Fruit fly (Drosophila melanogaster) whole organism, wandering third instar larva: ENCODE results near the gene CG45049.

ENCODE experiments used
- Abd-B ChIP-seq: fragments of >200 bp; optimal IDR thresholded peaks from 2 replicates; lab custom pipeline; 2017; ENCODE audit warnings: missing biosample characterization, missing genetic modification characterization
- CG32264 ChIP-seq: fragments of 200-800 bp; sonication (Bioruptor generic); optimal IDR thresholded peaks from 2 replicates; lab custom pipeline; 2016; ENCODE audit warnings: missing biosample characterization, missing genetic modification characterization
- CG9705 ChIP-seq: fragments of 200-800 bp; sonication (Bioruptor generic); optimal IDR thresholded peaks from 2 replicates; lab custom pipeline; 2018; ENCODE audit warnings: missing biosample characterization, mild to moderate bottlenecking, missing genetic modification characterization
- CrebA ChIP-seq: fragments of 200-800 bp; sonication (Bioruptor generic); optimal IDR thresholded peaks from 2 replicates; lab custom pipeline; 2016; ENCODE audit warnings: missing biosample characterization, mild to moderate bottlenecking, missing genetic modification characterization, borderline replicate concordance
- Dfd ChIP-seq: fragments of >200 bp; optimal IDR thresholded peaks from 2 replicates; lab custom pipeline; 2017; ENCODE audit warnings: missing biosample characterization, missing genetic modification characterization
- Dif ChIP-seq: fragments of 200-275, 200-300 bp; sonication (Bioruptor generic); optimal IDR thresholded peaks from 2 replicates; lab custom pipeline; 2018; ENCODE audit warnings: missing biosample characterization, missing genetic modification characterization; ENCODE audit not compliant: partially characterized antibody
- GATAd ChIP-seq: sonication (Bioruptor generic); optimal IDR thresholded peaks from 2 replicates; lab custom pipeline; 2016; ENCODE audit warnings: missing biosample characterization, missing genetic modification characterization
- HLH106 ChIP-seq: fragments of 200-800 bp; optimal IDR thresholded peaks from 3 replicates; lab custom pipeline; 2019; ENCODE audit warnings: missing biosample characterization, mild to moderate bottlenecking, missing genetic modification characterization, moderate library complexity
- Hnf4 ChIP-seq: fragments of 200-800 bp; sonication (Bioruptor generic); optimal IDR thresholded peaks from 2 replicates; lab custom pipeline; 2016; ENCODE audit warnings: missing biosample characterization, mild to moderate bottlenecking, missing genetic modification characterization
- Hr78 ChIP-seq: fragments of >200 bp; optimal IDR thresholded peaks from 2 replicates; lab custom pipeline; 2017; ENCODE audit warnings: missing biosample characterization, missing genetic modification characterization
- Hr83 ChIP-seq: fragments of 200-300 bp; sonication (Bioruptor generic); optimal IDR thresholded peaks from 2 replicates; lab custom pipeline; 2016; ENCODE audit warnings: missing biosample characterization, mild to moderate bottlenecking, missing genetic modification characterization, moderate library complexity; ENCODE audit not compliant: poor library complexity, severe bottlenecking
- Jra ChIP-seq: sonication (Bioruptor generic); optimal IDR thresholded peaks from 2 replicates; lab custom pipeline; 2016; ENCODE audit warnings: missing biosample characterization, missing genetic modification characterization
- Mio ChIP-seq: sonication (Bioruptor generic); optimal IDR thresholded peaks from 2 replicates; lab custom pipeline; 2016; ENCODE audit warnings: missing biosample characterization, missing genetic modification characterization
- Myc ChIP-seq: fragments of >200 bp; optimal IDR thresholded peaks from 2 replicates; lab custom pipeline; 2017
- N ChIP-seq: fragments of >200 bp; optimal IDR thresholded peaks from 2 replicates; lab custom pipeline; 2018; ENCODE audit warnings: missing biosample characterization, missing external identifiers, missing genetic modification characterization
- OdsH ChIP-seq: fragments of 200-800 bp; sonication (Bioruptor generic); optimal IDR thresholded peaks from 2 replicates; lab custom pipeline; 2016; ENCODE audit warnings: missing biosample characterization, mild to moderate bottlenecking, missing genetic modification characterization
- Rel ChIP-seq, 2 experiments: fragments of 200-800 bp; sonication (Bioruptor generic) in 1 of 2; optimal IDR thresholded peaks; 2 replicates in 1 of 2; 3 replicates in 1 of 2; lab custom pipeline; 2016 to 2019; ENCODE audit warnings: mild to moderate bottlenecking in 2 of 2, missing biosample characterization in 2 of 2, missing genetic modification characterization in 2 of 2, moderate library complexity in 1 of 2
- Sp1 ChIP-seq: fragments of 200-800 bp; sonication (Bioruptor generic); optimal IDR thresholded peaks from 3 replicates; lab custom pipeline; 2019; ENCODE audit warnings: missing biosample characterization, mild to moderate bottlenecking, missing genetic modification characterization, moderate library complexity
- Vsx2 ChIP-seq: fragments of 200-300, 225-300 bp; sonication (Bioruptor generic); optimal IDR thresholded peaks from 2 replicates; lab custom pipeline; 2018; ENCODE audit warnings: missing biosample characterization, missing genetic modification characterization; ENCODE audit not compliant: partially characterized antibody
- br ChIP-seq: fragments of 200-800 bp; sonication (Bioruptor generic); optimal IDR thresholded peaks from 2 replicates; lab custom pipeline; 2016; ENCODE audit warnings: missing biosample characterization, missing genetic modification characterization
- brk ChIP-seq: fragments of 200-800 bp; sonication (Bioruptor generic); optimal IDR thresholded peaks from 2 replicates; lab custom pipeline; 2016; ENCODE audit warnings: missing biosample characterization, mild to moderate bottlenecking, missing genetic modification characterization
- dl ChIP-seq, 2 experiments: fragments of 175-275, 200-275 bp in 1 of 2; fragments of 200-275 bp in 1 of 2; sonication (Bioruptor generic); optimal IDR thresholded peaks; lab custom pipeline; 2018; ENCODE audit warnings: mild to moderate bottlenecking in 2 of 2, missing biosample characterization in 2 of 2, missing genetic modification characterization in 2 of 2, moderate library complexity in 2 of 2; ENCODE audit not compliant: partially characterized antibody in 2 of 2, insufficient read depth in 1 of 2
- dmrt93B ChIP-seq: fragments of 200-800 bp; sonication (Bioruptor generic); optimal IDR thresholded peaks from 2 replicates; lab custom pipeline; 2018; ENCODE audit warnings: missing biosample characterization, mild to moderate bottlenecking, missing genetic modification characterization
- dsf ChIP-seq: sonication (Bioruptor generic); optimal IDR thresholded peaks from 2 replicates; lab custom pipeline; 2016; ENCODE audit warnings: missing biosample characterization, missing genetic modification characterization, borderline replicate concordance
- ey ChIP-seq: fragments of 200-800 bp; sonication (Bioruptor generic); optimal IDR thresholded peaks from 2 replicates; lab custom pipeline; 2016; ENCODE audit warnings: missing biosample characterization, missing genetic modification characterization
- foxo ChIP-seq, 2 experiments: fragments of 200-800 bp; sonication (Bioruptor generic); optimal IDR thresholded peaks; 2 replicates in 1 of 2; 3 replicates in 1 of 2; lab custom pipeline; 2016 to 2017; ENCODE audit warnings: missing biosample characterization in 2 of 2, missing genetic modification characterization in 2 of 2
- fru ChIP-seq: fragments of 200-800 bp; sonication (Bioruptor generic); optimal IDR thresholded peaks from 3 replicates; lab custom pipeline; 2016; ENCODE audit warnings: missing biosample characterization, mild to moderate bottlenecking, missing genetic modification characterization
- h ChIP-seq: fragments of 200-800 bp; sonication (Bioruptor generic); optimal IDR thresholded peaks from 3 replicates; lab custom pipeline; 2016; ENCODE audit warnings: missing biosample characterization, mild to moderate bottlenecking, missing genetic modification characterization
- jim ChIP-seq: fragments of 175-275, 200-325 bp; sonication (Bioruptor generic); optimal IDR thresholded peaks from 2 replicates; lab custom pipeline; 2016; ENCODE audit warnings: missing biosample characterization, mild to moderate bottlenecking, missing genetic modification characterization
- lola ChIP-seq: fragments of >200 bp; optimal IDR thresholded peaks from 2 replicates; lab custom pipeline; 2017; ENCODE audit warnings: missing biosample characterization, missing genetic modification characterization
- pan ChIP-seq: fragments of >200 bp; optimal IDR thresholded peaks from 2 replicates; lab custom pipeline; 2017
- psq ChIP-seq: fragments of 200-800 bp; sonication (Bioruptor generic); optimal IDR thresholded peaks from 3 replicates; lab custom pipeline; 2017; ENCODE audit warnings: missing biosample characterization, mild to moderate bottlenecking, missing genetic modification characterization, moderate library complexity
- rgr ChIP-seq: fragments of 200-800 bp; sonication (Bioruptor generic); optimal IDR thresholded peaks from 3 replicates; lab custom pipeline; 2016; ENCODE audit warnings: missing biosample characterization, mild to moderate bottlenecking, missing genetic modification characterization
- sage ChIP-seq: fragments of 200-800 bp; sonication (Bioruptor generic); optimal IDR thresholded peaks from 2 replicates; lab custom pipeline; 2016; ENCODE audit warnings: missing biosample characterization, mild to moderate bottlenecking, missing genetic modification characterization
- sv ChIP-seq: fragments of 200-800 bp; sonication (Bioruptor generic); optimal IDR thresholded peaks from 3 replicates; lab custom pipeline; 2016; ENCODE audit warnings: missing biosample characterization, missing genetic modification characterization
- tai ChIP-seq: sonication (Bioruptor generic); optimal IDR thresholded peaks from 2 replicates; lab custom pipeline; 2016; ENCODE audit warnings: missing biosample characterization, missing genetic modification characterization
- usp ChIP-seq: fragments of >200 bp; optimal IDR thresholded peaks from 2 replicates; lab custom pipeline; 2017; ENCODE audit warnings: missing biosample characterization, missing genetic modification characterization
- woc ChIP-seq: sonication (Bioruptor generic); optimal IDR thresholded peaks from 2 replicates; lab custom pipeline; 2016; ENCODE audit warnings: missing biosample characterization, mild to moderate bottlenecking, missing genetic modification characterization

CG45049 gene

dm6 chr3R:22686336-22686874 is 40.4 kb upstream of the CG45049 start, which contains the start of the genes Gclm and CG17625:
Gclm (minus strand) TSS chr3R:22686510.
CG17625 (plus strand) TSS chr3R:22686849.
- TF ChIP-seq sv (GFP tag; lab: Kevin White, UChicago) (peak; percentile 47), Abd-B (GFP tag; lab: Kevin White, UChicago) (no peak), h (GFP tag; lab: Kevin White, UChicago) (peak; percentile 67), Dif (no peak), Myc (no peak), Vsx2 (GFP tag; lab: Kevin White, UChicago) (no peak), br (GFP tag; lab: Kevin White, UChicago) (peak; percentile 60), Hnf4 (GFP tag; lab: Kevin White, UChicago) (no peak), dsf (GFP tag; lab: Kevin White, UChicago) (peak; percentile 34), psq (GFP tag; lab: Kevin White, UChicago) (peak; percentile 46), pan (lab: Kevin White, UChicago) (no peak), brk (no peak), Hr83 (GFP tag; lab: Kevin White, UChicago) (peak; percentile 52), Sp1 (GFP tag; lab: Kevin White, UChicago) (peak; percentile 59), rgr (GFP tag; lab: Kevin White, UChicago) (peak; percentile 61), GATAd (GFP tag; lab: Kevin White, UChicago) (no peak), Dfd (GFP tag; lab: Kevin White, UChicago) (no peak), Jra (GFP tag; lab: Kevin White, UChicago) (no peak), foxo (GFP tag; optimal IDR thresholded peaks at IDR 0.05; lab: Kevin White, UChicago) (peak in 1 of 2 experiments; percentile 55), CG9705 (GFP tag; lab: Kevin White, UChicago) (peak; percentile 26), usp (no peak), OdsH (GFP tag; lab: Kevin White, UChicago) (peak; percentile 58), jim (no peak), dl (GFP tag; optimal IDR thresholded peaks at IDR 0.05; lab: Kevin White, UChicago; ENCODE audit: insufficient read depth in 1 of 2, partially characterized antibody in 2 of 2) (no peak), Rel (GFP tag; optimal IDR thresholded peaks at IDR 0.05; lab: Kevin White, UChicago) (no peak), Rel (tag; optimal IDR thresholded peaks at IDR 0.05; lab: Kevin White, UChicago) (peak; percentile 57), N (GFP tag; lab: Kevin White, UChicago) (no peak), fru (peak; percentile 48), CrebA (GFP tag; lab: Kevin White, UChicago) (no peak), dmrt93B (GFP tag; lab: Kevin White, UChicago) (no peak), sage (GFP tag; lab: Kevin White, UChicago) (no peak), tai (GFP tag; lab: Kevin White, UChicago) (no peak), woc (GFP tag; lab: Kevin White, UChicago) (peak; percentile 42), Mio (no peak), ey (GFP tag; lab: Kevin White, UChicago) (peak; percentile 3), Hr78 (GFP tag; lab: Kevin White, UChicago) (no peak), lola (GFP tag; lab: Kevin White, UChicago) (no peak), CG32264 (GFP tag; lab: Kevin White, UChicago) (no peak), HLH106 (tag; lab: Kevin White, UChicago) (peak; percentile 64)
- TF ChIP-seq, all 38 proteins: peak for 16

DNA sequence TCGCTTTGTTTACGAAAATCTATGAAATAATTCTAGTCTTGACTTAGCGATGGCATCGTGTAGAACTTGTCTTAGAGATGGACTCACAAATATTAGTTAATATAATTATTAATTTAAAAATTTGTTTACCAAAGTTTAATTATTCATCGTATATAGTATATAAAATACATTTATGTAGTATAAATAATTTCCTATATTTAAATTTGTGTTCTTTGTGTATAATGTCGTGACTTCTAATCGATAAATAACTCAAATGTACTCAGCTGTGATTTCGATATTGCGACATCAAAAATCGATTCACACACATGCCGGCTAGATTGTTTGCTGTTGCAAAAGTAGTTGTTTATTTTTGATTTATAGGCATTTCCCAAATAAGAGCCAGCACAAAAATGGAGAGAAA is 36.5 kb upstream of the CG45049 start, which contains the start of the genes wfs1 and Nup133:
Gene wfs1, minus strand, starts transcription at position 70 of the 400 bp plus-strand sequence.
Gene Nup133, plus strand, starts transcription at position 297 of the 400 bp plus-strand sequence.
- TF ChIP-seq Sp1 (GFP tag; lab: Kevin White, UChicago), result peak; percentile 79
- TF ChIP-seq woc (GFP tag; lab: Kevin White, UChicago), result no peak
- peak; percentile 62 for TF ChIP-seq CG9705 (GFP tag; lab: Kevin White, UChicago)
- TF ChIP-seq Jra (GFP tag; lab: Kevin White, UChicago), result no peak
- TF ChIP-seq HLH106 (tag; lab: Kevin White, UChicago), result peak; percentile 89
- TF ChIP-seq OdsH (GFP tag; lab: Kevin White, UChicago), result peak; percentile 63
- TF ChIP-seq sv (GFP tag; lab: Kevin White, UChicago), result peak; percentile 52
- peak in 1 of 2 experiments; percentile 76 for TF ChIP-seq foxo (GFP tag; optimal IDR thresholded peaks at IDR 0.05; lab: Kevin White, UChicago)
- TF ChIP-seq Hnf4 (GFP tag; lab: Kevin White, UChicago), result no peak
- TF ChIP-seq Rel (GFP tag; optimal IDR thresholded peaks at IDR 0.05; lab: Kevin White, UChicago), result no peak
- peak; percentile 53 for TF ChIP-seq Rel (tag; optimal IDR thresholded peaks at IDR 0.05; lab: Kevin White, UChicago)
- TF ChIP-seq rgr (GFP tag; lab: Kevin White, UChicago), result peak; percentile 76
- TF ChIP-seq usp, result no peak
- TF ChIP-seq psq (GFP tag; lab: Kevin White, UChicago), result peak; percentile 67
- TF ChIP-seq Abd-B (GFP tag; lab: Kevin White, UChicago), result no peak
